Worm (Caenorhabditis elegans) whole organism, L1 larva: ENCODE results near the gene srz-19.

Experiments used
- ceh-63 ChIP-seq: fragments of 200-800 bp; sonication (Bioruptor generic); optimal IDR thresholded peaks from 2 replicates; lab custom pipeline; 2018; ENCODE audit warnings: mild to moderate bottlenecking, missing genetic modification characterization, missing compliant biosample characterization
- ets-5 ChIP-seq: fragments of 200-800 bp; sonication (Bioruptor generic); IDR thresholded peaks from 2 replicates; pipeline ENCODE4 v1.3.6; 2022; ENCODE audit warnings: missing genetic modification characterization, missing compliant biosample characterization
- nhr-76 ChIP-seq: sonication (generic microtip); optimal IDR thresholded peaks from 2 replicates; lab custom pipeline; 2017; ENCODE audit warnings: missing biosample characterization, missing genetic modification characterization
- unc-130 ChIP-seq: fragments of 150-350 bp; optimal IDR thresholded peaks from 2 replicates; lab custom pipeline; 2017; ENCODE audit warnings: missing biosample characterization, missing genetic modification characterization, inconsistent platforms
- zag-1 ChIP-seq: fragments of 150-350 bp; optimal IDR thresholded peaks from 2 replicates; lab custom pipeline; 2014; ENCODE audit warnings: missing biosample characterization, missing genetic modification characterization

- TF ChIP-seq nhr-76 (tag; lab: Kevin White, UChicago) (no peak), ets-5 (GFP tag; lab: Robert Waterston, UW) (no peak), ceh-63 (GFP tag; lab: Kevin White, UChicago) (no peak), unc-130 (tag; lab: Kevin White, UChicago) (no peak), zag-1 (no peak)
These were observed 15.0 kb upstream of the srz-19 start, which contains the start of gene F56D6.21 for ce11 chrIV:3904620-3905019.
